Fruit fly (Drosophila melanogaster): Measurements from ENCODE around the gene CG15458.

The CG15458 gene

dm6 chrX:20418864-20419263 lies 4.9 kb upstream of the CG15458 start, which contains the start of gene Obp19c:
Obp19c (minus strand) TSS chrX:20418964.
- TF ChIP-seq CG13123 (GFP tag; optimal IDR thresholded peaks at IDR 0.05) = no peak
- no peak for TF ChIP-seq CG6854 (GFP tag; optimal IDR thresholded peaks at IDR 0.05)
- no peak for TF ChIP-seq CG15073 (GFP tag; optimal IDR thresholded peaks at IDR 0.05)
- TF ChIP-seq wor (GFP tag; IDR thresholded peaks at IDR 0.05) = no peak
- no peak for TF ChIP-seq CG17385 (GFP tag; optimal IDR thresholded peaks at IDR 0.05)
- no peak for TF ChIP-seq CG12071 (GFP tag; optimal IDR thresholded peaks at IDR 0.05)
- no peak for TF ChIP-seq Dp (GFP tag; optimal IDR thresholded peaks at IDR 0.05)
- no peak for TF ChIP-seq tll (GFP tag; optimal IDR thresholded peaks at IDR 0.05)
- no peak for TF ChIP-seq CG3847 (GFP tag; IDR thresholded peaks at IDR 0.05)
- TF ChIP-seq so (GFP tag; IDR thresholded peaks at IDR 0.05) = no peak
- no peak for TF ChIP-seq eyg (GFP tag; optimal IDR thresholded peaks at IDR 0.05)
- TF ChIP-seq CG8765 (GFP tag; IDR thresholded peaks at IDR 0.05) = no peak
- no peak for TF ChIP-seq CG4730 (GFP tag; IDR thresholded peaks at IDR 0.05)
- no peak for TF ChIP-seq H15 (GFP tag; IDR thresholded peaks at IDR 0.05)
- no peak for TF ChIP-seq CG6254 (GFP tag; optimal IDR thresholded peaks at IDR 0.05)
- TF ChIP-seq CG10543 (GFP tag; optimal IDR thresholded peaks at IDR 0.05) = no peak

DNA sequence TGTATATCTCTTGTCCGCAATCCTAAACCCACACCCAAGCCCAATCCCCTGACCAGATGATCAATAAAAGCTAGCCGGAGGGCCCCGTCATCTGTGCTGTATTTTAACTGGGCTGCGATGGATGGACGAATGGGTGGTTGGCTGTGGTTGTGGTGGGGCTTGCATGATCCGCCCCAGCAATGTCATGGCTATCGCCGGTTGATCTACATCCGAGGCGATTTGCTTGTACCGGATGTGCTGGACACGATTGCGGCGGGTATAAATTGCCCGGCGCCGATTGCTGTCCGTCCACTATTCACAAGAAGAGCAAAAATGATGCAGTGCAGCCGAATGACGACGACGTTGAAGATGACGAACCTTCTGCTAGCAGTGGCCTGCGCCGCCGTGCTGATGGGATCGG lies 2.4 kb upstream of the CG15458 start, which contains the start of gene Obp19b:
Gene Obp19b (plus strand): TSS at position 301 of the 400 bp plus-strand sequence.
- TF ChIP-seq NC2α (GFP tag; optimal IDR thresholded peaks at IDR 0.05) (no peak), CG13424 (tag; optimal IDR thresholded peaks at IDR 0.05) (no peak), CG2889 (GFP tag; IDR thresholded peaks at IDR 0.05) (no peak), dysf (GFP tag; IDR thresholded peaks at IDR 0.05) (no peak), twi (tag; optimal IDR thresholded peaks at IDR 0.05) (no peak), CG10321 (GFP tag; IDR thresholded peaks at IDR 0.05) (no peak), CG4328 (GFP tag; optimal IDR thresholded peaks at IDR 0.05) (no peak), H15 (GFP tag; IDR thresholded peaks at IDR 0.05) (no peak)

DNA sequence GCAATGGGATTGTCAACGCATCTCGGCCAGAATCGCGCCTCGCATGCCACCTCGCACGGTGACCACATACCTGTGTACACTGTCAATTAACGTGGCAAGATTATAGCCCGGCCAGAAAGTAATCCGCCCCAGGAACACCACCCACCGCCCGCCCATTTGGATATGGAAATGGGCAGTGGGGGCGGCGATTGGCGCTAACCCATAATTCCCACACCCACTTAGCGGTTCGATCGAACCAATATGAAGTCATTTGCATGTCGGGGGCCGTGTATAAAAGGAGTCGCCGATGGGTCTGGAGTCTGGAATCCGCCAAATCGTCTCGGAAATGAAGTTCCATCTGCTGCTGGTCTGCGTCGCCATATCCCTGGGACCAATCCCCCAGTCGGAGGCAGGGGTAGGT lies 1.4 kb upstream of the CG15458 start, which contains the start of gene Obp19a:
Gene Obp19a (plus strand): TSS at position 301 of the 400 bp plus-strand sequence.
- no peak for TF ChIP-seq CG10565 (GFP tag; optimal IDR thresholded peaks at IDR 0.05)
- no peak for TF ChIP-seq ara (GFP tag; IDR thresholded peaks at IDR 0.05)
- TF ChIP-seq insv (GFP tag; optimal IDR thresholded peaks at IDR 0.05) = no peak
- no peak for TF ChIP-seq bbx (GFP tag; IDR thresholded peaks at IDR 0.05; ENCODE audit: partially characterized antibody)
- no peak for TF ChIP-seq org-1 (GFP tag; optimal IDR thresholded peaks at IDR 0.05)
- TF ChIP-seq zen (tag; optimal IDR thresholded peaks at IDR 0.05) = no peak
- TF ChIP-seq yki (optimal IDR thresholded peaks at IDR 0.05) = no peak
- no peak for TF ChIP-seq Camta (GFP tag; optimal IDR thresholded peaks at IDR 0.05)

DNA sequence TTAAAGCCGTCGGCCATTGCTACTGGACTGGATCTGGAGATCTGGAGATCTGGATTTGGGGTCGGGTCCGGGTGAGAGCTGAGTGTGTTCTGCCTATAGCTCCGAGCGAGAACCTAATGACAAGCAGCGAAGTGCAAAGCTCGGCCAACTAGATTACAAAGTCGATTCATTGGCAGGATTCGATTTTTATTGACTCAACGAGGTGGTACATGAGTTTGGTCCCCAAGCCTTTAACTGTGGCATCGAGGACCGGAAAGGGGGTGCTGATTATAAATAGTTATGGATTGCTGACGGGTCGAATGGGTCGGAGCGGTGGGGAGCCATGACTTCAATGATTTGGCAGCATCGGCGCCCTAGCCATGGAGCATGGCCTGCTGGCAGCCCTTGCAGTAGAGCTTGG lies 518 bp downstream of the CG15458 start, which contains the start of gene CG15459:
Gene CG15459 (minus strand): TSS at position 101 of the 400 bp plus-strand sequence.
- no peak for TF ChIP-seq HmgZ (tag; optimal IDR thresholded peaks at IDR 0.05)
- TF ChIP-seq CG14667 (GFP tag; IDR thresholded peaks at IDR 0.05) = no peak
- TF ChIP-seq exex (tag; optimal IDR thresholded peaks at IDR 0.05) = no peak
- no peak for TF ChIP-seq pho (GFP tag; optimal IDR thresholded peaks at IDR 0.05)
- TF ChIP-seq jing (GFP tag; optimal IDR thresholded peaks at IDR 0.05) = no peak
- TF ChIP-seq sna (GFP tag; IDR thresholded peaks at IDR 0.05; ENCODE audit: partially characterized antibody) = no peak
- no peak for TF ChIP-seq oc (tag; optimal IDR thresholded peaks at IDR 0.05)
- TF ChIP-seq CG15011 (GFP tag; optimal IDR thresholded peaks at IDR 0.05) = no peak
- TF ChIP-seq CG16779 (GFP tag; IDR thresholded peaks at IDR 0.05) = no peak
- no peak for TF ChIP-seq sug (tag; optimal IDR thresholded peaks at IDR 0.05)
- TF ChIP-seq CG17359 (tag; optimal IDR thresholded peaks at IDR 0.05) = no peak
- no peak for TF ChIP-seq CG15514 (GFP tag; optimal IDR thresholded peaks at IDR 0.05)

Measured in whole organism, embryonic.